Worm (Caenorhabditis elegans) whole organism, young adult: ENCODE results near the gene F13H8.2.

Experiments
- F39B2.1 ChIP-seq: fragments of 200-800 bp; sonication (Bioruptor generic); IDR thresholded peaks from 2 replicates; pipeline ENCODE4 v1.3.6; 2022; ENCODE audit warnings: missing genetic modification reagents, missing genetic modification characterization, missing compliant biosample characterization
- F57C9.4 ChIP-seq: sonication (generic microtip); optimal IDR thresholded peaks from 2 replicates; lab custom pipeline; 2017; ENCODE audit warnings: mild to moderate bottlenecking, missing genetic modification characterization, missing compliant biosample characterization
- cebp-1 ChIP-seq, 2 experiments: fragments of 200-800 bp in 1 of 2; sonication (Bioruptor generic) in 1 of 2; sonication (generic microtip) in 1 of 2; IDR thresholded peaks in 1 of 2; optimal IDR thresholded peaks in 1 of 2; 2 replicates each; pipeline versions ENCODE4 v1.3.6 to Lab custom; 2017 to 2022; ENCODE audit warnings: missing compliant biosample characterization in 2 of 2, missing genetic modification characterization in 2 of 2, mild to moderate bottlenecking in 1 of 2, missing genetic modification reagents in 1 of 2, moderate library complexity in 1 of 2
- ceh-40 ChIP-seq: fragments of 200-800 bp; sonication (Bioruptor generic); IDR thresholded peaks from 2 replicates; pipeline ENCODE4 v1.3.6; 2022; ENCODE audit warnings: missing genetic modification characterization, missing compliant biosample characterization
- efl-1 ChIP-seq: fragments of 150-350 bp; optimal IDR thresholded peaks from 2 replicates; lab custom pipeline; 2014; ENCODE audit warnings: missing biosample characterization, missing genetic modification reagents, missing genetic modification characterization
- gei-17 ChIP-seq: fragments of 200-800 bp; sonication (Bioruptor generic); optimal IDR thresholded peaks from 2 replicates; lab custom pipeline; 2018; ENCODE audit warnings: mild to moderate bottlenecking, missing genetic modification characterization, missing compliant biosample characterization
- hlh-26 ChIP-seq: fragments of 200-800 bp; sonication (Bioruptor generic); conservative IDR thresholded peaks from 2 replicates; pipeline ENCODE4 v1.3.6; 2022; ENCODE audit warnings: missing genetic modification reagents, missing genetic modification characterization, missing compliant biosample characterization
- nhr-179 ChIP-seq: sonication (generic microtip); optimal IDR thresholded peaks from 2 replicates; lab custom pipeline; 2016; ENCODE audit warnings: mild to moderate bottlenecking, missing genetic modification characterization, missing compliant biosample characterization
- nhr-90 ChIP-seq: sonication (generic microtip); optimal IDR thresholded peaks from 2 replicates; lab custom pipeline; 2016; ENCODE audit warnings: missing genotype, mild to moderate bottlenecking, missing genetic modification characterization, missing compliant biosample characterization
- zim-3 ChIP-seq: sonication (generic microtip); optimal IDR thresholded peaks from 2 replicates; lab custom pipeline; 2017; ENCODE audit warnings: mild to moderate bottlenecking, missing genetic modification characterization, moderate library complexity, missing compliant biosample characterization

DNA sequence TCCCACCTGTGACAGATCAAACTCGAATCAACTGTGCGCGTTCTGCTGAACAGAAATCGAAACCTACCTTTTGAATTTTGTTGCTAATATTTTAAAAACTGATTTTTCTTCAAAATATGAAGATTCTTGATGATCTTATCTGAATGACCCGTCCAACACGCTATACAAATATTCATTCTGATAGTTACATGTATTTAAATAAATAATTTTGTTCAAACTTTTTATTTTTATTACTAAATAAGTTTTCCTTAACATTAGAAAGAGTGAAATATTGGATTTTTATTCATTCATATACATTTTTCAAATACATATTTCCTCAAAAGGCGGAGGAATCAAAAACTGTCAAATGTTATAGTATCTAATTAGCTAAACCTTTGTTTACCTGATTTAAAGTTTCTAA lies 2.2 kb upstream of the F13H8.2 start, which contains the start of gene F13H8.8:
- no peak for TF ChIP-seq F57C9.4 (tag; lab: Kevin White, UChicago)
- TF ChIP-seq zim-3 (tag; lab: Kevin White, UChicago): no peak
- TF ChIP-seq gei-17 (GFP tag; lab: Kevin White, UChicago): no peak
- TF ChIP-seq cebp-1 (GFP tag; IDR thresholded peaks at IDR 0.05; lab: Robert Waterston, UW): no peak
- TF ChIP-seq cebp-1 (tag; optimal IDR thresholded peaks at IDR 0.05; lab: Kevin White, UChicago): no peak
- no peak for TF ChIP-seq hlh-26
- no peak for TF ChIP-seq nhr-90 (tag; lab: Kevin White, UChicago)
- TF ChIP-seq efl-1 (GFP tag; lab: Kevin White, UChicago): no peak
- TF ChIP-seq nhr-179 (tag; lab: Kevin White, UChicago): no peak
- no peak for TF ChIP-seq F39B2.1 (GFP tag; lab: Robert Waterston, UW)
- TF ChIP-seq ceh-40 (GFP tag; lab: Robert Waterston, UW): no peak
